Worm (Caenorhabditis elegans) whole organism, L3 larva: Measurements from ENCODE around the gene F29G9.1.

Experiments used
- R02D3.7 ChIP-seq: fragments of 150-350 bp; optimal IDR thresholded peaks from 2 replicates; lab custom pipeline; 2014; ENCODE audit warnings: missing biosample characterization, missing genetic modification characterization
- ZK546.5 ChIP-seq: sonication (generic microtip); optimal IDR thresholded peaks from 2 replicates; lab custom pipeline; 2017; ENCODE audit warnings: missing biosample characterization, missing genetic modification characterization
- ceh-16 ChIP-seq: sonication (generic microtip); optimal IDR thresholded peaks from 2 replicates; lab custom pipeline; 2017; ENCODE audit warnings: missing biosample characterization, missing genetic modification characterization
- ceh-28 ChIP-seq: fragments of 150-350 bp; optimal IDR thresholded peaks from 2 replicates; lab custom pipeline; 2014; ENCODE audit warnings: missing biosample characterization, missing genetic modification reagents, missing genetic modification characterization
- ceh-82 ChIP-seq: fragments of 150-350 bp; optimal IDR thresholded peaks from 2 replicates; lab custom pipeline; 2014; ENCODE audit warnings: missing biosample characterization, missing genetic modification characterization
- ceh-9 ChIP-seq: sonication (generic microtip); optimal IDR thresholded peaks from 2 replicates; lab custom pipeline; 2018; ENCODE audit warnings: missing biosample characterization, missing genetic modification characterization
- egl-5 ChIP-seq: fragments of 150-350 bp; optimal IDR thresholded peaks from 2 replicates; lab custom pipeline; 2017; ENCODE audit warnings: missing biosample characterization, missing genetic modification reagents, missing genetic modification characterization, inconsistent platforms
- elt-1 ChIP-seq: fragments of 150-350 bp; optimal IDR thresholded peaks from 2 replicates; lab custom pipeline; 2014; ENCODE audit warnings: missing biosample characterization, missing genetic modification characterization
- elt-2 ChIP-seq: sonication (generic microtip); optimal IDR thresholded peaks from 2 replicates; lab custom pipeline; 2016; ENCODE audit warnings: missing genetic modification reagents, mild to moderate bottlenecking, missing genetic modification characterization, missing compliant biosample characterization
- fkh-10 ChIP-seq: sonication (generic microtip); optimal IDR thresholded peaks from 2 replicates; lab custom pipeline; 2017; ENCODE audit warnings: missing biosample characterization, missing genetic modification reagents, missing genetic modification characterization
- fkh-2 ChIP-seq: fragments of 150-350 bp; optimal IDR thresholded peaks from 2 replicates; lab custom pipeline; 2014; ENCODE audit warnings: missing biosample characterization, missing genetic modification reagents, missing genetic modification characterization
- fos-1 ChIP-seq: fragments of 150-350 bp; optimal IDR thresholded peaks from 2 replicates; lab custom pipeline; 2014; ENCODE audit warnings: missing biosample characterization, missing genetic modification characterization
- hmg-11 ChIP-seq: sonication (generic microtip); optimal IDR thresholded peaks from 2 replicates; lab custom pipeline; 2016; ENCODE audit warnings: missing genetic modification characterization, missing compliant biosample characterization
- jun-1 ChIP-seq: fragments of 150-350 bp; optimal IDR thresholded peaks from 2 replicates; lab custom pipeline; 2014; ENCODE audit warnings: missing biosample characterization, missing genetic modification reagents, missing genetic modification characterization
- lin-15B ChIP-seq: fragments of 150-350 bp; optimal IDR thresholded peaks from 2 replicates; lab custom pipeline; 2014; ENCODE audit warnings: missing biosample characterization, missing genetic modification characterization
- lin-39 ChIP-seq: fragments of 150-350 bp; optimal IDR thresholded peaks from 2 replicates; lab custom pipeline; 2018; ENCODE audit warnings: missing biosample characterization, missing genetic modification reagents, missing genetic modification characterization
- lsy-12 ChIP-seq: sonication (generic microtip); optimal IDR thresholded peaks from 2 replicates; lab custom pipeline; 2016; ENCODE audit warnings: mild to moderate bottlenecking, missing genetic modification characterization, missing compliant biosample characterization
- nfya-1 ChIP-seq: sonication (generic microtip); optimal IDR thresholded peaks from 2 replicates; lab custom pipeline; 2017; ENCODE audit warnings: missing genetic modification characterization, mild to moderate bottlenecking, missing compliant biosample characterization, antibody characterized with exemption, moderate library complexity; ENCODE audit not compliant: insufficient read depth
- nhr-11 ChIP-seq: fragments of 150-350 bp; optimal IDR thresholded peaks from 2 replicates; lab custom pipeline; 2014; ENCODE audit warnings: missing biosample characterization, missing genetic modification characterization
- nhr-12 ChIP-seq: fragments of 150-350 bp; optimal IDR thresholded peaks from 2 replicates; lab custom pipeline; 2014; ENCODE audit warnings: missing biosample characterization, missing genetic modification characterization
- nhr-23 ChIP-seq: fragments of 150-350 bp; optimal IDR thresholded peaks from 2 replicates; lab custom pipeline; 2014; ENCODE audit warnings: missing biosample characterization, missing genetic modification reagents, missing genetic modification characterization
- nhr-237 ChIP-seq: fragments of 150-350 bp; optimal IDR thresholded peaks from 2 replicates; lab custom pipeline; 2014; ENCODE audit warnings: missing biosample characterization, missing genetic modification characterization
- nhr-43 ChIP-seq: sonication (generic microtip); optimal IDR thresholded peaks from 2 replicates; lab custom pipeline; 2016; ENCODE audit warnings: mild to moderate bottlenecking, missing genetic modification characterization, missing compliant biosample characterization; ENCODE audit not compliant: poor library complexity, severe bottlenecking
- nhr-76 ChIP-seq: fragments of 150-350 bp; sonication (generic microtip); optimal IDR thresholded peaks from 5 replicates; lab custom pipeline; 2014; ENCODE audit warnings: missing biosample characterization, missing genetic modification characterization
- nhr-77 ChIP-seq: fragments of 150-350 bp; optimal IDR thresholded peaks from 2 replicates; lab custom pipeline; 2014; ENCODE audit warnings: missing biosample characterization, missing genetic modification characterization
- pha-4 ChIP-seq: fragments of 150-350 bp; optimal IDR thresholded peaks from 2 replicates; lab custom pipeline; 2014; ENCODE audit warnings: missing biosample characterization, missing genetic modification reagents, missing genetic modification characterization
- pqm-1 ChIP-seq: fragments of 150-350 bp; optimal IDR thresholded peaks from 2 replicates; lab custom pipeline; 2017; ENCODE audit warnings: missing biosample characterization, missing genetic modification characterization, inconsistent platforms
- sea-2 ChIP-seq: fragments of 150-350 bp; sonication (generic microtip); optimal IDR thresholded peaks from 4 replicates; lab custom pipeline; 2014; ENCODE audit warnings: missing biosample characterization, missing genetic modification reagents, missing genetic modification characterization
- skn-1 ChIP-seq: fragments of 150-350 bp; optimal IDR thresholded peaks from 2 replicates; lab custom pipeline; 2014; ENCODE audit warnings: missing biosample characterization, missing genetic modification characterization
- snpc-4 ChIP-seq: fragments of 150-350 bp; optimal IDR thresholded peaks from 2 replicates; lab custom pipeline; 2014; ENCODE audit warnings: missing biosample characterization, missing genetic modification characterization
- tbx-2 ChIP-seq: sonication (generic microtip); optimal IDR thresholded peaks from 2 replicates; lab custom pipeline; 2016; ENCODE audit warnings: mild to moderate bottlenecking, missing genetic modification characterization, missing compliant biosample characterization
- unc-62 ChIP-seq: fragments of 150-350 bp; sonication (generic microtip); optimal IDR thresholded peaks from 4 replicates; lab custom pipeline; 2014; ENCODE audit warnings: missing biosample characterization, missing genetic modification reagents, missing genetic modification characterization
- zag-1 ChIP-seq: fragments of 150-350 bp; optimal IDR thresholded peaks from 2 replicates; lab custom pipeline; 2014; ENCODE audit warnings: missing biosample characterization, missing genetic modification characterization
- ztf-11 ChIP-seq: fragments of 150-350 bp; optimal IDR thresholded peaks from 2 replicates; lab custom pipeline; 2014; ENCODE audit warnings: missing biosample characterization, missing genetic modification characterization

The F29G9.1 gene

ce11 chrV:6031585-6031984 lies 7.3 kb upstream of the F29G9.1 start:
- TF ChIP-seq fkh-10: no peak
- TF ChIP-seq tbx-2: peak; percentile 52

DNA sequence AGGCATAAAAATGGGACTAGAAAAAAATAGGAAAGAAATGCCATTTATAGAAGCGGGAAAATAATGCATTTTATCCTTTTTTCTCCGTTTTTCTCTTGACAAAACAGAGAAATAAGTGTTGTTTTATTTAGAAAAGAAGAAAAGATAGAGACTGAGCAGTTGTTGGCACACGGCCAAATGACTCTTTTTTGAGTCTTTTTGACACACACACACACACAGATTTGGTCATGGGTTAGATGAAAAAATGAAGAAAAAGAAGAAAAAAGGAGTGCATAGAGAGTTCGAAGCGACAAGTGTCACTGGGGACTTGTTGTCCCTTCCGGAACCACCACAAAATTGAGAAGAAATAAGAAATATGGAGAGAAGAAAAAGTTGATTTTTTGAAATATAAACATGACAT lies 5.4 kb upstream of the F29G9.1 start:
- TF ChIP-seq nfya-1 (tag; lab: Kevin White, UChicago) (peak; percentile 33), ceh-9 (tag; lab: Kevin White, UChicago) (no peak), ceh-28 (tag; lab: Kevin White, UChicago) (no peak), pqm-1 (tag; lab: Kevin White, UChicago) (no peak), ZK546.5 (tag; lab: Kevin White, UChicago) (no peak), snpc-4 (tag; lab: Kevin White, UChicago) (no peak), nhr-76 (tag; lab: Kevin White, UChicago) (no peak), fkh-10 (no peak), skn-1 (no peak), lin-39 (tag; lab: Kevin White, UChicago) (peak; percentile 72), hmg-11 (tag; lab: Kevin White, UChicago) (peak; percentile 22), nhr-77 (tag; lab: Kevin White, UChicago) (no peak), elt-1 (no peak), ceh-16 (no peak), fos-1 (tag; lab: Kevin White, UChicago) (no peak), fkh-2 (tag; lab: Kevin White, UChicago) (no peak), ceh-82 (no peak), egl-5 (tag; lab: Kevin White, UChicago) (no peak), unc-62 (GFP tag; lab: Kevin White, UChicago) (peak; percentile 13), lsy-12 (tag; lab: Kevin White, UChicago) (no peak), sea-2 (GFP tag; lab: Kevin White, UChicago) (no peak)

DNA sequence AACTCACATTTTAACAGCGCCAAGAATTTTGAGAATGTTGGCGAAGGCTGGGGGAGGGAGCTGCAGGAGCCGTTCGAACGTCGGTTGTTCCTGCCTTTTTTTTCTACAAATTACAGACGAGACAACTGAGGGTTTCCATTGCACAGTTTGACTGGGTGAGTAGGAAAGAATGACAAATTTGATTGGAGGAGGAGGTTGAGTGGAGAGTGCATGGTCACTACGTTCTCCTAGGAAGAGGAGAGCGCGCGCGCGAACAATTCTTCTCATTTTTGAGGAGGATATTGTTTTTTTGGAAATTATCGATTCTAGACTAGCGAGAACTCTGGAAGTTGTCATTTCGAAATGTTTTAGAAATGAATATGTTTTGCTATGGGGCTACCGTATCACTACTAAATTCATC lies 4.2 kb upstream of the F29G9.1 start, which contains the start of gene dhs-17:
Gene dhs-17, minus strand, starts transcription at position 101 of the 400 bp plus-strand sequence.
- TF ChIP-seq unc-62 (GFP tag; lab: Kevin White, UChicago) (no peak), nhr-43 (tag; lab: Kevin White, UChicago) (no peak), elt-1 (no peak), nhr-23 (tag; lab: Kevin White, UChicago) (no peak), skn-1 (no peak), ZK546.5 (tag; lab: Kevin White, UChicago) (no peak), tbx-2 (no peak), fkh-10 (no peak), pha-4 (tag; lab: Kevin White, UChicago) (no peak), sea-2 (GFP tag; lab: Kevin White, UChicago) (no peak), ceh-16 (no peak), nfya-1 (tag; lab: Kevin White, UChicago) (no peak), jun-1 (no peak), zag-1 (tag; lab: Kevin White, UChicago) (no peak), ztf-11 (tag; lab: Kevin White, UChicago) (no peak), egl-5 (tag; lab: Kevin White, UChicago) (no peak), lin-15B (tag; lab: Kevin White, UChicago) (no peak)

- TF ChIP-seq R02D3.7 (tag; lab: Kevin White, UChicago) (no peak), nhr-76 (tag; lab: Kevin White, UChicago) (no peak), nhr-12 (tag; lab: Kevin White, UChicago) (no peak), skn-1 (no peak), nhr-11 (no peak)
Measured at ce11 chrV:6036547-6036946, 2.4 kb upstream of the F29G9.1 start.

DNA sequence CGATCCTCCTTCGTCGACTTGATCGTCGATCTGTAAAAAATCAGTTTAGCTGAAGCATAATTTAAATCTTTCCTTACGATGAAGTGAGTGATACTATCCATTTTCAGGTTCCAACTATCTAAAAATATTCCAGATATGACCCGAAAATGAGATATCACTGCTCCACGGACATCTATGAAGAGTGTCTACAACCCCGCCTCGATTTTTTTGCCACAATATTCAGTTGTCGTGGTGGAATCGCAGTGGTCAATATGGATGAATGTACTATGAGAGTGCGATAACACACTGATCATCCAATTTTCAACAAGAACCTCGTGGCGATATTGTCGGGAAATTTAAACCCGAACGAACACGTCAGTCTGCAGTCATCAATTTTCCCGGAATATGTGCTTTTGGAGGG lies 2.5 kb downstream of the F29G9.1 start, which contains the start of gene R01B10.2:
Gene R01B10.2, minus strand, starts transcription at position 101 of the 400 bp plus-strand sequence.
- TF ChIP-seq elt-1 (no peak), fkh-10 (no peak), nfya-1 (tag; lab: Kevin White, UChicago) (no peak), lin-15B (tag; lab: Kevin White, UChicago) (no peak), elt-2 (no peak), nhr-237 (tag; lab: Kevin White, UChicago) (no peak)
